Worm (Caenorhabditis elegans) whole organism, mixed stage, embryonic: ENCODE data around the gene xrn-1.

Experiments
- drap-1 ChIP-seq: fragments of 200-800 bp; sonication (Bioruptor generic); optimal IDR thresholded peaks from 3 replicates; lab custom pipeline; 2018; ENCODE audit warnings: mild to moderate bottlenecking, missing genetic modification characterization, missing compliant biosample characterization
- elt-3 ChIP-seq: fragments of 150-350 bp; optimal IDR thresholded peaks from 2 replicates; lab custom pipeline; 2014; ENCODE audit warnings: missing biosample characterization, missing genetic modification characterization
- ham-2 ChIP-seq: fragments of 200-800 bp; sonication (Bioruptor generic); optimal IDR thresholded peaks from 2 replicates; lab custom pipeline; 2018; ENCODE audit warnings: mild to moderate bottlenecking, missing genetic modification characterization, missing compliant biosample characterization
- mab-5 ChIP-seq: fragments of 150-350 bp; optimal IDR thresholded peaks from 2 replicates; lab custom pipeline; 2014; ENCODE audit warnings: missing biosample characterization, missing genetic modification characterization
- nhr-237 ChIP-seq: fragments of 150-350 bp; optimal IDR thresholded peaks from 2 replicates; lab custom pipeline; 2014; ENCODE audit warnings: missing biosample characterization, missing genetic modification characterization
- pha-4 ChIP-seq: fragments of 150-350 bp; optimal IDR thresholded peaks from 2 replicates; lab custom pipeline; 2018; ENCODE audit warnings: missing biosample characterization, missing genetic modification reagents, missing genetic modification characterization
- sptf-1 ChIP-seq: sonication (generic microtip); optimal IDR thresholded peaks from 2 replicates; lab custom pipeline; 2017; ENCODE audit warnings: mild to moderate bottlenecking, missing genetic modification characterization, moderate library complexity, missing compliant biosample characterization
- unc-39 ChIP-seq: fragments of 150-350 bp; optimal IDR thresholded peaks from 2 replicates; lab custom pipeline; 2014; ENCODE audit warnings: missing biosample characterization, missing genetic modification characterization

ce11 chrII:14060439-14060838 lies 8.3 kb upstream of the xrn-1 start, which contains the start of gene W01G7.4:
- TF ChIP-seq nhr-237 (tag; lab: Kevin White, UChicago) (no peak), sptf-1 (no peak), pha-4 (tag; lab: Kevin White, UChicago) (no peak), ham-2 (GFP tag; lab: Kevin White, UChicago) (no peak), elt-3 (tag; lab: Kevin White, UChicago) (no peak), mab-5 (tag; lab: Kevin White, UChicago) (no peak), unc-39 (tag; lab: Kevin White, UChicago) (no peak), drap-1 (GFP tag; lab: Kevin White, UChicago) (no peak)
